Fruit fly (Drosophila melanogaster) whole organism, pupa: ENCODE data around the gene CG3119.
A peak's percentile ranks its signal among the peaks of the same experiment; 100 is the strongest.

Experiments
- CG10348 ChIP-seq: fragments of 200-800 bp; sonication (Bioruptor generic); IDR thresholded peaks from 2 replicates; pipeline ENCODE4 v1.3.6; 2022; ENCODE audit warnings: missing biosample characterization, missing genetic modification characterization
- CG13204 ChIP-seq: fragments of 200-800 bp; sonication (Bioruptor generic); optimal IDR thresholded peaks from 2 replicates; lab custom pipeline; 2018; ENCODE audit warnings: missing biosample characterization, mild to moderate bottlenecking, missing genetic modification characterization, moderate library complexity
- CG14655 ChIP-seq: fragments of 200-800 bp; sonication (Bioruptor generic); optimal IDR thresholded peaks from 3 replicates; lab custom pipeline; 2017; ENCODE audit warnings: mild to moderate bottlenecking, missing biosample characterization, missing genetic modification reagents, missing genetic modification characterization
- CG17806 ChIP-seq: fragments of 200-800 bp; sonication (Bioruptor generic); optimal IDR thresholded peaks from 2 replicates; lab custom pipeline; 2018; ENCODE audit warnings: missing biosample characterization, mild to moderate bottlenecking, missing genetic modification characterization, moderate library complexity
- CG4496 ChIP-seq: fragments of 200-800 bp; sonication (Bioruptor generic); IDR thresholded peaks from 3 replicates; pipeline ENCODE4 v1.3.6; 2022; ENCODE audit warnings: missing biosample characterization, missing genetic modification characterization
- CG8159 ChIP-seq: fragments of 200-800 bp; sonication (Bioruptor generic); optimal IDR thresholded peaks from 3 replicates; lab custom pipeline; 2018; ENCODE audit warnings: missing biosample characterization, mild to moderate bottlenecking, missing genetic modification characterization, moderate library complexity
- D1 ChIP-seq: fragments of 200-800 bp; sonication (Bioruptor generic); optimal IDR thresholded peaks from 2 replicates; lab custom pipeline; 2018; ENCODE audit warnings: missing biosample characterization, mild to moderate bottlenecking, missing genetic modification characterization, moderate library complexity
- EcR ChIP-seq: fragments of 200-800 bp; sonication (Bioruptor generic); optimal IDR thresholded peaks from 3 replicates; lab custom pipeline; 2019; ENCODE audit warnings: missing biosample characterization, missing genetic modification characterization, mild to moderate bottlenecking, moderate library complexity, missing genetic modification reagents
- Ets98B ChIP-seq: fragments of 200-800 bp; sonication (Bioruptor generic); IDR thresholded peaks from 2 replicates; pipeline ENCODE4 v1.3.6; 2022; ENCODE audit warnings: missing biosample characterization, missing genetic modification characterization
- Pif1B ChIP-seq: fragments of 200-800 bp; sonication (Bioruptor generic); optimal IDR thresholded peaks from 3 replicates; lab custom pipeline; 2016; ENCODE audit warnings: missing biosample characterization, missing genetic modification characterization
- Snoo ChIP-seq: fragments of 200-800 bp; sonication (Bioruptor generic); optimal IDR thresholded peaks from 3 replicates; lab custom pipeline; 2017; ENCODE audit warnings: missing biosample characterization, mild to moderate bottlenecking, missing genetic modification characterization, inconsistent platforms
- fd96Ca ChIP-seq: fragments of 200-800 bp; sonication (Bioruptor generic); IDR thresholded peaks from 3 replicates; pipeline ENCODE4 v1.3.6; 2022; ENCODE audit warnings: missing biosample characterization, missing genetic modification characterization
- gl ChIP-seq: fragments of 200-800 bp; sonication (Bioruptor generic); optimal IDR thresholded peaks from 2 replicates; lab custom pipeline; 2018; ENCODE audit warnings: missing biosample characterization, mild to moderate bottlenecking, missing genetic modification characterization
- rn ChIP-seq: fragments of 200-800 bp; sonication (Bioruptor generic); IDR thresholded peaks from 2 replicates; pipeline ENCODE4 v1.3.6; 2022; ENCODE audit warnings: missing biosample characterization, missing genetic modification characterization

dm6 chr2L:2874542-2875194 lies 37.0 kb upstream of the CG3119 start, which contains the start of gene CG8814:
- TF ChIP-seq CG4496 (GFP tag; lab: Robert Waterston, UW) (peak; percentile 85), gl (tag; lab: Kevin White, UChicago) (peak; percentile 85), CG14655 (GFP tag; lab: Kevin White, UChicago) (peak; percentile 63), Ets98B (GFP tag; lab: Robert Waterston, UW) (peak; percentile 79), CG10348 (GFP tag; lab: Robert Waterston, UW) (no peak), Snoo (tag; lab: Kevin White, UChicago) (peak; percentile 53), EcR (GFP tag; lab: Kevin White, UChicago) (peak; percentile 7), CG17806 (tag; lab: Kevin White, UChicago) (peak; percentile 3), Pif1B (GFP tag; lab: Kevin White, UChicago) (peak; percentile 35), D1 (tag; lab: Kevin White, UChicago) (no peak), rn (GFP tag; lab: Robert Waterston, UW) (no peak), CG13204 (GFP tag; lab: Kevin White, UChicago) (no peak), CG8159 (tag; lab: Kevin White, UChicago) (peak; percentile 43), fd96Ca (GFP tag; lab: Robert Waterston, UW) (peak; percentile 67; the same call in 1 of the 3 replicates)
